Worm (Caenorhabditis elegans) whole organism, mixed stage, embryonic: ENCODE results near the gene toca-2.

Experiments used
- M03D4.4 ChIP-seq: sonication (generic microtip); optimal IDR thresholded peaks from 2 replicates; lab custom pipeline; 2017; ENCODE audit warnings: mild to moderate bottlenecking, missing genetic modification characterization, missing compliant biosample characterization
- elt-3 ChIP-seq: fragments of 150-350 bp; optimal IDR thresholded peaks from 2 replicates; lab custom pipeline; 2014; ENCODE audit warnings: missing biosample characterization, missing genetic modification characterization
- hlh-1 ChIP-seq: fragments of 150-350 bp; optimal IDR thresholded peaks from 2 replicates; lab custom pipeline; 2014; ENCODE audit warnings: missing biosample characterization, missing genetic modification reagents, missing genetic modification characterization
- lin-13 ChIP-seq: fragments of 150-350 bp; optimal IDR thresholded peaks from 2 replicates; lab custom pipeline; 2014; ENCODE audit warnings: missing biosample characterization, missing genetic modification characterization
- lin-32 ChIP-seq: fragments of 200-800 bp; sonication (Bioruptor generic); optimal IDR thresholded peaks from 2 replicates; lab custom pipeline; 2018; ENCODE audit warnings: mild to moderate bottlenecking, missing genetic modification characterization, missing compliant biosample characterization
- lsy-2 ChIP-seq: fragments of 150-350 bp; optimal IDR thresholded peaks from 2 replicates; lab custom pipeline; 2014; ENCODE audit warnings: missing biosample characterization, missing genetic modification characterization
- mep-1 ChIP-seq: fragments of 150-350 bp; optimal IDR thresholded peaks from 2 replicates; lab custom pipeline; 2017; ENCODE audit warnings: missing biosample characterization, missing genetic modification reagents, missing genetic modification characterization, inconsistent platforms
- nhr-12 ChIP-seq: fragments of 150-350 bp; optimal IDR thresholded peaks from 2 replicates; lab custom pipeline; 2014; ENCODE audit warnings: missing biosample characterization, missing genetic modification characterization
- nhr-237 ChIP-seq: fragments of 150-350 bp; optimal IDR thresholded peaks from 2 replicates; lab custom pipeline; 2014; ENCODE audit warnings: missing biosample characterization, missing genetic modification characterization
- nhr-28 ChIP-seq: fragments of 150-350 bp; optimal IDR thresholded peaks from 2 replicates; lab custom pipeline; 2014; ENCODE audit warnings: missing biosample characterization, missing genetic modification characterization
- nhr-76 ChIP-seq: sonication (generic microtip); optimal IDR thresholded peaks from 2 replicates; lab custom pipeline; 2017; ENCODE audit warnings: missing biosample characterization, missing genetic modification characterization
- pha-4 ChIP-seq: fragments of 150-350 bp; optimal IDR thresholded peaks from 2 replicates; lab custom pipeline; 2018; ENCODE audit warnings: missing biosample characterization, missing genetic modification reagents, missing genetic modification characterization
- unc-39 ChIP-seq: fragments of 150-350 bp; optimal IDR thresholded peaks from 2 replicates; lab custom pipeline; 2014; ENCODE audit warnings: missing biosample characterization, missing genetic modification characterization
- ztf-11 ChIP-seq: fragments of 150-350 bp; optimal IDR thresholded peaks from 2 replicates; lab custom pipeline; 2014; ENCODE audit warnings: missing biosample characterization, missing genetic modification characterization

DNA sequence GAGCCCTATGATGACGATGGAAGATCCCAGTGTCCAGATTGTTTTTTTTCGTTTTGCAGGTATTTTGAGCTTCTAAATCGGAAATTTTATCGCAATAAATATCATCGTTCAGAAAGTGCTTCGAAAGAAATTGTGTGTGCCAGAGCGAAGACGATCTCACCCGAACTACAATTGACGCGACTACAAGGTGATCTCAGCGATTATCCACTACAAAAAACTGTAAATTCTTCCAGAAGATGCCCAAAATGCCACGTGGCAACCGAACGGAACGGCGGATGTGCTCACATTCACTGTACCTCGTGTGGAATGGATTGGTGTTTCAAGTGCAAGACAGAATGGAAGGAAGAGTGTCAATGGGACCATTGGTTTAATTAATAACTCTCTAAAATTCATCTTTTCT, 17.2 kb downstream of the toca-2 start, which contains the start of gene mdt-29:
- TF ChIP-seq ztf-11 (no peak), elt-3 (tag; lab: Kevin White, UChicago) (no peak), unc-39 (tag; lab: Kevin White, UChicago) (no peak), nhr-76 (no peak), pha-4 (no peak), nhr-28 (tag; lab: Kevin White, UChicago) (no peak), nhr-237 (tag; lab: Kevin White, UChicago) (no peak), lsy-2 (tag; lab: Kevin White, UChicago) (no peak), mep-1 (tag; lab: Kevin White, UChicago) (no peak), hlh-1 (tag; lab: Kevin White, UChicago) (no peak), lin-32 (GFP tag; lab: Kevin White, UChicago) (no peak), nhr-12 (tag; lab: Kevin White, UChicago) (no peak), M03D4.4 (tag; lab: Kevin White, UChicago) (no peak), lin-13 (tag; lab: Kevin White, UChicago) (no peak)
